Fruit fly (Drosophila melanogaster): Measurements from ENCODE around the gene CG9498.

The CG9498 gene

DNA sequence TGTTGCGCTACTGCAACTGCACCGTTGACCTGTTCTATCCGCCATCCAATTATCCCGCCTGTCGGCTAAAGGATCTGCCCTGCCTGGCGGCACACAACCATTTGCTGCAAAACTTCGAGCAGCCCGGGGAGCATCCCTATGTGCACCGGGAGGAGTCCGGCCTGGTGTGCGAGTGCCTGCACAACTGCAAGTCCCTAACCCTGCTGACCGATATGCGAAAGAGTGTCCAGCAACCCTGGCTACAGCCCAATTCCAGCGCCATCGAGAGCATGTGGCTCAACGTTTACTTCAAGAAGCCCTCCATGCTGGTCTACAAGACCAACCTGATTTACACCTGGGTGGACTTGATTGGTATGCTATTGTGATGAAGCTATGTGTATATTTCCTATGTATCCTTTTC lies 5.3 kb upstream of the CG9498 start:
- no peak for TF ChIP-seq noc (tag; optimal IDR thresholded peaks at IDR 0.05)

DNA sequence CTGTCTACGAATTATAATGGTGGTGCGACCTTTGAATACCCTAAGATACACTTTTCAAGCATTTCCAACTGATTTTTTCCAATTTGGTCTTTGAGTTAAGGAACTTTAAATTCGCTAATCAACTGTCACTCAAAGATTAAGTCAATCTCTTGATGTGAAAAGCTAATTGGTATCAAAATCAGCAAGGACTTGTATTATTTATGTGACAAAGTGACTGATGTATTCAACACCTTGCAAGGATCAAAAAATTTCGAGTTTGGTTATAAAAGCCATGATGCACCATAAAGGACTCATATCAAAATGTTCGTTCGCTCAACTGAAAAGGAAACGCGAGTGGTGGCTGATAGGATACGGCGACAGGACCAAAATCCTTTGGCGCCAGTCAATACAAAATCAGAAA lies 3.8 kb upstream of the CG9498 start, which contains the start of gene ppk14:
Gene ppk14 (plus strand): TSS at position 301 of the 400 bp plus-strand sequence.
- TF ChIP-seq noc (tag; optimal IDR thresholded peaks at IDR 0.05) = no peak

dm6 chr2L:6354231-6354630 lies 3.4 kb upstream of the CG9498 start, which contains the start of gene ppk7:
ppk7 (minus strand) TSS chr2L:6354331.
- no peak for TF ChIP-seq noc (tag; optimal IDR thresholded peaks at IDR 0.05)

DNA sequence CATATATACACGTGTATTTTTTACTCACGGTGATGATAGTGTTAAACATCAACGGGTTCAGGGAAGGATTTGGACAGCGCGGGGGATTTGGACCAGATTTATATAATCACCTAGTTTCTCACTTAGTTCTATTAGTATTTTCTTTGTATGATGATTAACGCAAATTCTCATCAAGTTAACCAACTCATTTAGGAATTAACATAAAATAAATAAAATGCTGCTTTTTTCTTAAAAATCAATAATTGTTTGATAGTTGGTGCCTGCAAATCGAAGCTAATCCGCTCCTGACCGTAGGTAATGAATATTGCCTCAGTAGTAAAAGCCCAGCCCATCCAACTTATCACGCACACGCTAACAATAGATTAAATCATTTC lies 962 bp upstream of the CG9498 start:
- TF ChIP-seq noc (tag; optimal IDR thresholded peaks at IDR 0.05) = peak; percentile 98

DNA sequence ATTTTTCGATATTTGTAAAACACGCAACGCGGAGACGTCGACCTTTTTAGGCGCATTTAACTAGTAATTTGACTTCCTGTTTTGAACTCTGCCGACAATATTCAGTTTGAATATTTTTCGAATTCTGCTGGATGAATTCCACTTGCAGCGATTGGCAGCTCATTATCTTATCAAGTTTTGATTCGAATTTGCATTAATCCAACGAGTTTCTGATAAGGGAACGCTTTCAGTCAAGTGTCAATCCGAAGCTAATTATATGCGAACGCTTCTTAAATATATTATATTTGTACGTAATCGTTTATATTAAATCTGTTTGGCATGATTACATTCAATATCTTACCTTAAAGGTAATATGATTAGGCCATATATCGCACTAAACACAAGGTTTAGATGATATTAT lies 2.5 kb downstream of the CG9498 start, which contains the start of gene CG9497:
Gene CG9497 (minus strand): TSS at position 101 of the 400 bp plus-strand sequence.
- TF ChIP-seq noc (tag; optimal IDR thresholded peaks at IDR 0.05) = no peak

dm6 chr2L:6343084-6343873 lies 7.6 kb downstream of the CG9498 start:
- TF ChIP-seq noc (tag; optimal IDR thresholded peaks at IDR 0.05) = peak; percentile 47

DNA sequence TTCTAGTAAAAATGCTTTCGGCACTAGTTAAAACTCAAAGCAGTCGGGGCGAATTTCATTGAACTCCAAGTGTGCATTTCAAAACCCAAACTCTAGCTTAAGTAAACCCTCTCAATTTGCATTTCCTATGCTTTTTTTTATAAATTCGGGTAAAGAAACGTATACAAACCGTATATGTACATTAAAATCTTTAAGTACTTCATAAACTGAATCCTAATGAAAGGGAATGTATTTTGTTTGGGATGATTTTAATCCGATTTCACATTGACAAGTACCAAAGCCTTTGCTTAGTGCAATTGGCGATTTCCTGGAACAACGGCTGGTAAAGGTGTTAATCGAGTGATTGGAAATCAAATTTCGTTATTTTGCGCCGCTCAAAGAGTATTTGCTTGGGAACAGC lies 9.6 kb downstream of the CG9498 start:
- TF ChIP-seq noc (tag; optimal IDR thresholded peaks at IDR 0.05) = no peak

DNA sequence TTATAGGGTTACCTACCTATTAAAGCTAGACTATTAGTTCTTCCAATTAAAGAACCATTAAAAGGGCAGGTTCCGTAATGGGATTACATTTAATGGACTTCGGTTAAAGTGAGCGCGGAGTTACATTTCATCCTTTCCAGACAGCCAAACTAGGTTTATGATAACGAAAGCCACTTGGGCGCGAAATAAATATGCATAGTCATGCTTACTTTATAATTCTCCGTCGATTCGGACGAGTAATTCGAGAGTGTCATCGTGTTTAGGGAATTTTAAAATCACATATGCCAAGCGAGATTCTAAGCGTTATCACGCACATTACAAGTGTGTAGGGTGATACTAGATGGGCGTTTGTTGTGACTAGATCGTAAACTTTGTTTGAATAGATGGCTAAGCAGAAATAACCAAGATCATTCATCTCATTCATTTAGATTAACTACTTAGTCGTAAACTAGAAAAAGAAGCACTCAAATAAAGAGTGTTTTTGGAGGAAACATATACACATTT lies 10.6 kb downstream of the CG9498 start:
- no peak for TF ChIP-seq noc (tag; optimal IDR thresholded peaks at IDR 0.05)

dm6 chr2L:6339010-6339897 lies 11.6 kb downstream of the CG9498 start:
- TF ChIP-seq noc (tag; optimal IDR thresholded peaks at IDR 0.05) = peak; percentile 54

dm6 chr2L:6338367-6338975 lies 12.4 kb downstream of the CG9498 start, which contains the start of the genes Pez and Cpr:
Pez (minus strand) TSS chr2L:6338671.
Cpr (plus strand) TSS chr2L:6338836.
- no peak for TF ChIP-seq noc (tag; optimal IDR thresholded peaks at IDR 0.05)

- no peak for TF ChIP-seq noc (tag; optimal IDR thresholded peaks at IDR 0.05)
These were observed 12.9 kb downstream of the CG9498 start for dm6 chr2L:6337843-6338366.

DNA sequence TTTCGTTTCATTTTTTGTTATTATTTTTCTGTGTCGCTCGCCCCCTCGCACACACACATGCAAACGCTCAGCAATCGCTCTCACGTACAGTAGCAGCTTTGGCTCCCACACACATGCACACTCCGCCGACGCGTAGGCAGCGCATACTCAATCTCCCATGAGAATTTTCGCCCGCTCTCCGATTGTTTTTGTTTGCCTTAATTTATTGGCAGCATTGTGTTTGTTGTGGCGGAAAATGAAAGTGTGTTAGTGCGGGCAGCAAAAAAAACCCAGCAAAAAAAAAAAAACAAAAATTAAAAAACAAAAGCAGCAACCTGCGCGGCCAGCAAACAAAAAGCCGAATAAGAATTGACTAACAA lies 26.5 kb downstream of the CG9498 start:
- TF ChIP-seq noc (tag; optimal IDR thresholded peaks at IDR 0.05) = no peak

DNA sequence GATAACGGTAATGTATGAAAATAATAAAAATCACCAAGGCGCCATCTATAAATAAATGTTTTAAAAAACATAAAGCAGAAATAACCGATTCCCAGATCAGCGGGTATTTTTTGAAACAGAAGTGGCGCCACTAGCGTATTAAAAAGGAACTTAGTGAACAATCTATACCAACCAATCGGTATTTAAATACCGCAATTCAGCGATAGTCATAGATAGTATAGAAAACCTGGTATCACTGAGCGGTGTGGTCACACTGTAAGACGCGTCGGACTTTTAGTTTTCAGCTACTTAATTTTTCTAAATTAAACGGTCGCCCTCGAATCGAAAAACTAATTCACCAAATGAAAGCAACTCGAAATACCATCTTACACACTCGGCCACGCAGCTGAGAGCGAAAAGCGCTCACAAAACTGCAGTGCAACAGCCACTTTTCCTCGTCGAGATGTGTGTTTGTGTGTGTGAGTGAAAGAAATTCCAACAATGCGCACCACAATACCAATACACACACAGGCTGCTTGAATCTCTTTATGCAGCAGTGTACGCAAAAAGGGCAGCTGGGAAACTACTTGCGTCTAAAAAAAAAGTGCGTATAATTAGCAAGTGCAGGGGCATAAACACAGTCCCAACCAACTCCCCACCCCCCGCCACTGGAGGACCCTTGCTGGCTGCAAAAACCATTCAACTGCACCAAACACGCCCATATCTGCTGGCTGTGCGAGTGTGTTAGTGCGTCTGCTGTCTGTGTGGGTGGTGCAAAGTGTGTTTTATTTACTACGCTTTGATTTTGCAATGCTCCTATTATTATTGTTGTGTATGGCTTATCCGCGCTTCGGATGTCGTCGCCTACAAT lies 27.1 kb downstream of the CG9498 start, which contains the start of gene PDZ-GEF:
Gene PDZ-GEF (plus strand): TSS at position 232 of the 850 bp plus-strand sequence.
- no peak for TF ChIP-seq noc (tag; optimal IDR thresholded peaks at IDR 0.05)

dm6 chr2L:6319068-6319467 lies 31.8 kb downstream of the CG9498 start:
- no peak for TF ChIP-seq noc (tag; optimal IDR thresholded peaks at IDR 0.05)

DNA sequence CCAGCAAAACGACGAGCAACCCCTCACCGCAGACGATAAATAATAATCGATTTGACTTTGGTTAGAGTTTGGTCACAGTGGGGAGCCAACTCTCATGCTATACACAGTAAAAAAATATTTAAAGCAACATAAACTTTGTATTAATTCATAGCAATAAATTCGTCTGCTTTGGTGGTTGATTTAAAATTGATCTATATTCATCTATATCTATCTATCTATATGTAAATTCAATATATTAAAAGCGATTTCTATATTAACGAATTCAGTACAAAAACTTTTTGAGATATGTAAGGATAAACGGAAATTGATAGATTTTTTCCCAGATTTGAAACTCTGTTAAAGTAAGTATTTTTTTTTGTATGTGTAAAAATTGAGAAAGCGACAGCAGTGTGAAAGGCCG lies 41.0 kb downstream of the CG9498 start:
- TF ChIP-seq noc (tag; optimal IDR thresholded peaks at IDR 0.05) = no peak
